Worm (Caenorhabditis elegans): ENCODE results near the gene olrn-1.

DNA sequence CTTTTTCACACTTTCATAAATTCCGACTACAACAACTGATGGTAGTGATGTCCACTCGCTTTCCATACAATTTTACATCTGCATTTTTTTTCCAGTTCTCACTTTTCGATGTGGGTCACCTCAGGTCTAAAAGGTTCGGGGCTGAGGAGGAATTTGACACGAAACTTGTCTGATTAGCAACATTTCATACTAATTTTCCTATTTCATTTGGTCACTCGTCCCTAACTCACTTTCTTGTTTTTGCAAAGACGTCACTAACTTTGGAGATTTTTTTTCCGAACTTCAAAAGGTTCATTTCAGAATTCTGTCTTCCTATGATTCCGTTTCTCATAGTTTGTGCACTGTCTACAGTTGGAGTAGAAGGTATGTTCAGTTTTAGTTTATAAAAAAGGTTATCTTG lies 49.7 kb upstream of the olrn-1 start, which contains the start of gene H13N06.2:
- TF ChIP-seq nhr-6 (tag; optimal IDR thresholded peaks at IDR 0.05) (no peak), mdl-1 (tag; optimal IDR thresholded peaks at IDR 0.05) (no peak), nhr-129 (tag; optimal IDR thresholded peaks at IDR 0.05) (no peak), ztf-4 (tag; optimal IDR thresholded peaks at IDR 0.05) (no peak), unc-62 (GFP tag; optimal IDR thresholded peaks at IDR 0.05) (no peak), unc-55 (GFP tag; optimal IDR thresholded peaks at IDR 0.05) (no peak), nhr-12 (tag; optimal IDR thresholded peaks at IDR 0.05) (no peak), unc-39 (tag; optimal IDR thresholded peaks at IDR 0.05) (no peak), lsy-2 (tag; optimal IDR thresholded peaks at IDR 0.05) (no peak), ama-1 (optimal IDR thresholded peaks at IDR 0.05) (no peak), aly-2 (tag; optimal IDR thresholded peaks at IDR 0.05) (no peak), blmp-1 (tag; optimal IDR thresholded peaks at IDR 0.05; ENCODE audit: insufficient read depth) (no peak)
